Worm (Caenorhabditis elegans) whole organism, early embryonic: ENCODE data around the gene mdt-11.

Experiments
- ama-1 ChIP-seq: fragments of 150-350 bp; optimal IDR thresholded peaks from 2 replicates; lab custom pipeline; 2014
- ceh-13 ChIP-seq: fragments of 200-800 bp; sonication (Bioruptor generic); optimal IDR thresholded peaks from 2 replicates; lab custom pipeline; 2018; ENCODE audit warnings: mild to moderate bottlenecking, missing genetic modification characterization, missing compliant biosample characterization
- ceh-36 ChIP-seq: sonication (generic microtip); optimal IDR thresholded peaks from 2 replicates; lab custom pipeline; 2016; ENCODE audit warnings: missing genetic modification characterization, inconsistent platforms, missing compliant biosample characterization
- flt-1 ChIP-seq: fragments of 200-800 bp; sonication (Bioruptor generic); IDR thresholded peaks from 2 replicates; pipeline ENCODE4 v1.3.6; 2022; ENCODE audit warnings: missing genetic modification characterization, missing compliant biosample characterization
- hmbx-1 ChIP-seq: sonication (generic microtip); optimal IDR thresholded peaks from 2 replicates; lab custom pipeline; 2016; ENCODE audit warnings: mild to moderate bottlenecking, missing genetic modification characterization, missing compliant biosample characterization
- pes-1 ChIP-seq: fragments of 200-800 bp; sonication (Bioruptor generic); IDR thresholded peaks from 2 replicates; pipeline ENCODE4 v1.3.6; 2022; ENCODE audit warnings: missing genetic modification reagents, missing genetic modification characterization, missing compliant biosample characterization
- tbx-37 ChIP-seq: fragments of 200-800 bp; sonication (Bioruptor generic); conservative IDR thresholded peaks from 2 replicates; pipeline ENCODE4 v1.3.6; 2022; ENCODE audit warnings: missing genetic modification reagents, missing genetic modification characterization, missing compliant biosample characterization

ce11 chrIII:5021689-5022088, 665 bp downstream of the mdt-11 start, which contains the start of gene R144.3:
- no peak for TF ChIP-seq flt-1
- TF ChIP-seq ama-1 = no peak
- TF ChIP-seq ceh-13 (GFP tag; lab: Kevin White, UChicago) = no peak
- no peak for TF ChIP-seq tbx-37 (GFP tag; lab: Robert Waterston, UW)
- TF ChIP-seq hmbx-1 (tag; lab: Kevin White, UChicago) = no peak
- no peak for TF ChIP-seq pes-1 (GFP tag; lab: Robert Waterston, UW)
- no peak for TF ChIP-seq ceh-36 (tag; lab: Kevin White, UChicago)
